Fruit fly (Drosophila melanogaster) Kc167 (cell line): ENCODE results near the gene CG8750.

ENCODE experiments used
- Myc ChIP-seq: fragments of >200 bp; optimal IDR thresholded peaks from 2 replicates; lab custom pipeline; 2017; ENCODE audit warnings: missing external identifiers
- Sin3A ChIP-seq: fragments of >200 bp; optimal IDR thresholded peaks from 2 replicates; lab custom pipeline; 2018; ENCODE audit warnings: missing external identifiers
- h ChIP-seq: fragments of >200 bp; optimal IDR thresholded peaks from 3 replicates; lab custom pipeline; 2018; ENCODE audit warnings: missing external identifiers
- insv ChIP-seq: fragments of >200 bp; optimal IDR thresholded peaks from 3 replicates; lab custom pipeline; 2018; ENCODE audit warnings: missing external identifiers
- psq ChIP-seq: fragments of >200 bp; optimal IDR thresholded peaks from 2 replicates; lab custom pipeline; 2017; ENCODE audit warnings: missing external identifiers
- ttk ChIP-seq: sonication (Bioruptor generic); optimal IDR thresholded peaks from 2 replicates; lab custom pipeline; 2017; ENCODE audit warnings: missing external identifiers

Gene CG8750

dm6 chr3L:13863365-13863775, 20.6 kb upstream of the CG8750 start:
- TF ChIP-seq h (lab: Kevin White, UChicago): no peak
- TF ChIP-seq Sin3A (lab: Kevin White, UChicago): no peak
- no peak for TF ChIP-seq insv (lab: Kevin White, UChicago)
- no peak for TF ChIP-seq ttk (lab: Kevin White, UChicago)
- TF ChIP-seq Myc (lab: Kevin White, UChicago): no peak
- TF ChIP-seq psq (lab: Kevin White, UChicago): no peak

DNA sequence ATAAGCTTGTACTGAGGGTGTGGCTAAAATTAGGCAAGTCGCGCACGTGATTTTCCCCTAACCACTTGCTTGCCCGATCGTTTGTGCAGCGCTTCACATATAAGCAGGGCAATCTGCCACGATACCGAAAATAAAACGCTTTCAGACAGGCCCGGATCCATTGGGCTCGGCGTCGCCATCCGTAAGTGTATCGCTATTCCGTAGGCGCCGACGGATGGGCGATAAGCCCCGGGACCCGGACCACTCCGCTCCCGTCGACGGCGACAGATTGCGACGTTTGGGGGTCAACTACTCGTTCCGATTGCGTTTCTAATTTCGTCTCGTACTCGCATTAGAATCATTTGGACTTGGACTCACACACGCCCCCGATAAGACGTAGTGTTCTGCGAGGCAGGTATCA, 19.6 kb upstream of the CG8750 start:
- no peak for TF ChIP-seq Sin3A (lab: Kevin White, UChicago)
- no peak for TF ChIP-seq ttk (lab: Kevin White, UChicago)
- TF ChIP-seq psq (lab: Kevin White, UChicago): no peak

dm6 chr3L:13859688-13860373, 17.0 kb upstream of the CG8750 start:
- TF ChIP-seq Myc (lab: Kevin White, UChicago): no peak
- TF ChIP-seq psq (lab: Kevin White, UChicago): no peak
- no peak for TF ChIP-seq h (lab: Kevin White, UChicago)
- TF ChIP-seq Sin3A (lab: Kevin White, UChicago): no peak
- TF ChIP-seq insv (lab: Kevin White, UChicago): no peak
- no peak for TF ChIP-seq ttk (lab: Kevin White, UChicago)

- no peak for TF ChIP-seq h (lab: Kevin White, UChicago)
- TF ChIP-seq Sin3A (lab: Kevin White, UChicago): no peak
- TF ChIP-seq psq (lab: Kevin White, UChicago): no peak
- TF ChIP-seq insv (lab: Kevin White, UChicago): no peak
- TF ChIP-seq Myc (lab: Kevin White, UChicago): no peak
- TF ChIP-seq ttk (lab: Kevin White, UChicago): no peak
These were observed 2.9 kb upstream of the CG8750 start, which contains the start of gene Hml for dm6 chr3L:13845754-13846153. Gene Hml (plus strand): TSS chr3L:13846054.

- TF ChIP-seq h (lab: Kevin White, UChicago): no peak
- TF ChIP-seq psq (lab: Kevin White, UChicago): no peak
- no peak for TF ChIP-seq Sin3A (lab: Kevin White, UChicago)
- no peak for TF ChIP-seq insv (lab: Kevin White, UChicago)
- TF ChIP-seq ttk (lab: Kevin White, UChicago): no peak
- TF ChIP-seq Myc (lab: Kevin White, UChicago): no peak
These were observed 2.5 kb upstream of the CG8750 start for dm6 chr3L:13845292-13845691.

DNA sequence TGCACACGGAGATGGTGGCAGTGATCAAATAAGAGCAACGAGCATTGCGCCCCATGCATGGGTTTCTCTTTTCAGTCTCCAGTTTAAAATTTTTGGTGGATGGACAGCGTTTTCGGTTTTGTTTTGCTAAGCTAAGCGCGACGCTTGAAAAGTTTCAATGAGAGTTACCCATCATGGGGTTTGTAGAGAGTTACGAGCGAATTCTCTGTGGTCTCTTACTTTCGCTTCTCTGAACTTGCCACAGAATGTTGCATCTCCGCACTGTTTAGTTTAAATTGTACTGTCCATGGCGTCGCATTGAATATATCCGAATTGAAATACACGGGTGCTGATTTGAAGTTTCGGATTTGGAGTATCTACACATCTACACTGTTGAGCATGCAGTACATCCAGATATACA, 539 bp upstream of the CG8750 start, which contains the start of gene Tsp68C:
Gene Tsp68C, plus strand, starts transcription at position 301 of the 400 bp plus-strand sequence.
- TF ChIP-seq Sin3A (lab: Kevin White, UChicago): no peak
- no peak for TF ChIP-seq Myc (lab: Kevin White, UChicago)
- no peak for TF ChIP-seq h (lab: Kevin White, UChicago)
- TF ChIP-seq psq (lab: Kevin White, UChicago): no peak
- TF ChIP-seq insv (lab: Kevin White, UChicago): no peak

DNA sequence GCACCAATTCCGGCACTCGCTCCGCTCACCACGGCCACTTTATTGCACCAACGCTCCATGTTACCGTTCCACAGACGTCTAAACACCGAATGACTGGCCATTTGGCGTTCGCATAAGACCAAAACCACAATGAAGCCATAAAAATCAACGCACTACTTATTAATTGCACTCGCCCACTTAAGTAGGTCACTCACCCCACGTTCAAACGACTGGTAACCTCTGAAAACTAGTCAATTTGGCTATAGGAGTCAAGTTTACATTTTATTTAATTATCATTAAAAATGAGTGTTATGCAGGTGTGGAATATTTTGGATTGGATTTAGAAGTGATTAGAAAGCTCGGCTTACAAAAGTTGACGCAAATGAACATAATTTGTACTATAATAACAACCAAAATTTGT, 677 bp downstream of the CG8750 start, which contains the start of gene CG8757:
Gene CG8757, minus strand, starts transcription at position 101 of the 400 bp plus-strand sequence.
- TF ChIP-seq Myc (lab: Kevin White, UChicago) (no peak), ttk (lab: Kevin White, UChicago) (no peak), psq (lab: Kevin White, UChicago) (no peak), insv (lab: Kevin White, UChicago) (no peak), Sin3A (lab: Kevin White, UChicago) (no peak), h (lab: Kevin White, UChicago) (no peak)

dm6 chr3L:13840731-13841130, 2.1 kb downstream of the CG8750 start:
- no peak for TF ChIP-seq Sin3A (lab: Kevin White, UChicago)
- TF ChIP-seq Myc (lab: Kevin White, UChicago): no peak
- TF ChIP-seq ttk (lab: Kevin White, UChicago): no peak
- no peak for TF ChIP-seq insv (lab: Kevin White, UChicago)
- no peak for TF ChIP-seq h (lab: Kevin White, UChicago)
- no peak for TF ChIP-seq psq (lab: Kevin White, UChicago)

DNA sequence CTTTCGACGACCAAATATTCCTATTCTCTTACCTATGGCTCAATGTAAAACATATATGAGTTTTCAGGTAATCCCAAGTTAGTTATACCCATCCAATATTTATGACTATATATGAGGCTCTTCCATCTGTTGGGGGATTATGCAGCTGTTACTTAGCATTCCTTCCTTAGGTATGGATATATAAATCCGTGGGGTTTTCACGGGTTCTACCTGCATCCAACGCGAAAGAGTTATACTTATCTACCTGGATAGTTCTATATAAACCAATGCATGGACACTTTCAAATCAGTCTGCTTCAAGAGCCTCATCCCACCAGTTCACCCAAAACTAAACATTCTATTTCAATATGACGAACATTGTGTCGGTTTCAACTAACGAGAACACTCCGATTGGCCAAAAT, 5.4 kb downstream of the CG8750 start, which contains the start of gene CG43184:
Gene CG43184, plus strand, starts transcription at position 301 of the 400 bp plus-strand sequence.
- TF ChIP-seq Myc (lab: Kevin White, UChicago) (no peak), psq (lab: Kevin White, UChicago) (no peak), Sin3A (lab: Kevin White, UChicago) (no peak), insv (lab: Kevin White, UChicago) (no peak), h (lab: Kevin White, UChicago) (no peak)

DNA sequence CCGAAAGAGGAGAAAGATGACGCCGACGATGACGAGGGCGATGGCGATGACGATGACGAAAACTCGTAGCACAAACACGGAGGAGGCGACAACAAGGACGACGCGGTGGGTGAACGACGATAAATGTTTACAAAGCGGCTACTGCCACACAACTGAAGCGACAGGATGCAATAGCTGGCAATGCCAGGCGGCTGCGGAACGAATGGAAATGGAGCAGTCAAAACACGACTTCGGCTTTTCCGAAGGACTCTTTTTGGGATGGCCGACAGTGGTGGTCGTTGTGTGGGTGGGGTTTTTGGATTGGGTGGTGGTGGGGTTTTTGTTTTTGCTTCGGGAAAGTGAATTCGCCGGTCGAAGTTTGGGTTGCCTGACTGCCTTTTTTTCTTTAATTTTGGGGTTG, 39.6 kb downstream of the CG8750 start, which contains the start of gene bru3:
Gene bru3, minus strand, starts transcription at position 143 of the 400 bp plus-strand sequence.
- TF ChIP-seq Myc (lab: Kevin White, UChicago) (no peak), h (lab: Kevin White, UChicago) (no peak), insv (lab: Kevin White, UChicago) (no peak), Sin3A (lab: Kevin White, UChicago) (no peak), ttk (lab: Kevin White, UChicago) (no peak)
